Worm (Caenorhabditis elegans) whole organism, young adult: ENCODE measurements around the gene T11F8.12.

Source experiments
- B0336.3 ChIP-seq: fragments of 200-800 bp; sonication (Bioruptor generic); IDR thresholded peaks from 2 replicates; pipeline ENCODE4 v1.3.6; 2022; ENCODE audit warnings: missing genetic modification characterization, missing compliant biosample characterization
- C17E4.6 ChIP-seq: fragments of 200-800 bp; sonication (Bioruptor generic); IDR thresholded peaks from 2 replicates; pipeline ENCODE4 v1.3.6; 2022; ENCODE audit warnings: missing genetic modification reagents, missing genetic modification characterization, missing compliant biosample characterization
- F22D6.2 ChIP-seq: sonication (generic microtip); optimal IDR thresholded peaks from 2 replicates; lab custom pipeline; 2016; ENCODE audit warnings: mild to moderate bottlenecking, missing genetic modification characterization, missing compliant biosample characterization
- F33H1.4 ChIP-seq: fragments of 200-800 bp; sonication (Bioruptor generic); IDR thresholded peaks from 2 replicates; pipeline ENCODE4 v1.3.6; 2022; ENCODE audit warnings: missing genetic modification reagents, missing genetic modification characterization, missing compliant biosample characterization
- F49E8.2 ChIP-seq: sonication (generic microtip); optimal IDR thresholded peaks from 3 replicates; lab custom pipeline; 2017; ENCODE audit warnings: missing genetic modification characterization, mild to moderate bottlenecking, missing compliant biosample characterization, antibody characterized with exemption, moderate library complexity; ENCODE audit not compliant: insufficient read depth
- F52B5.7 ChIP-seq: sonication (generic microtip); optimal IDR thresholded peaks from 2 replicates; lab custom pipeline; 2016; ENCODE audit warnings: mild to moderate bottlenecking, missing genetic modification characterization, missing compliant biosample characterization
- F57C9.4 ChIP-seq: sonication (generic microtip); optimal IDR thresholded peaks from 2 replicates; lab custom pipeline; 2017; ENCODE audit warnings: mild to moderate bottlenecking, missing genetic modification characterization, missing compliant biosample characterization
- K11D2.4 ChIP-seq: fragments of 200-800 bp; sonication (Bioruptor generic); IDR thresholded peaks from 2 replicates; pipeline ENCODE4 v1.3.6; 2022; ENCODE audit warnings: missing genetic modification reagents, missing genetic modification characterization, missing compliant biosample characterization
- K12H6.12 ChIP-seq: fragments of 200-800 bp; sonication (Bioruptor generic); optimal IDR thresholded peaks from 2 replicates; lab custom pipeline; 2018; ENCODE audit warnings: mild to moderate bottlenecking, missing genetic modification characterization, missing compliant biosample characterization
- T07F8.4 ChIP-seq: sonication (generic microtip); optimal IDR thresholded peaks from 2 replicates; lab custom pipeline; 2016; ENCODE audit warnings: mild to moderate bottlenecking, missing genetic modification characterization, moderate library complexity, missing compliant biosample characterization
- Y53F4B.3 ChIP-seq: fragments of 200-800 bp; sonication (Bioruptor generic); IDR thresholded peaks from 2 replicates; pipeline ENCODE4 v1.3.6; 2022; ENCODE audit warnings: missing genetic modification reagents, missing genetic modification characterization, missing compliant biosample characterization
- Y67H2A.10 ChIP-seq: fragments of 200-800 bp; sonication (Bioruptor generic); conservative IDR thresholded peaks from 2 replicates; pipeline ENCODE4 v1.3.6; 2022; ENCODE audit warnings: missing genetic modification reagents, missing genetic modification characterization, missing compliant biosample characterization
- ceh-100 ChIP-seq: fragments of 200-800 bp; sonication (Bioruptor generic); IDR thresholded peaks from 2 replicates; pipeline ENCODE4 v1.3.6; 2022; ENCODE audit warnings: missing genetic modification reagents, missing genetic modification characterization, missing compliant biosample characterization
- die-1 ChIP-seq: sonication (generic microtip); optimal IDR thresholded peaks from 2 replicates; lab custom pipeline; 2016; ENCODE audit warnings: missing genotype, mild to moderate bottlenecking, missing genetic modification characterization, missing compliant biosample characterization
- dox-1 ChIP-seq: fragments of 200-800 bp; sonication (Bioruptor generic); IDR thresholded peaks from 2 replicates; pipeline ENCODE4 v1.3.6; 2022; ENCODE audit warnings: missing genetic modification reagents, missing genetic modification characterization, missing compliant biosample characterization
- dpff-1 ChIP-seq: sonication (generic microtip); optimal IDR thresholded peaks from 2 replicates; lab custom pipeline; 2017; ENCODE audit warnings: mild to moderate bottlenecking, missing genetic modification characterization, missing compliant biosample characterization
- dpl-1 ChIP-seq: fragments of 150-350 bp; optimal IDR thresholded peaks from 2 replicates; lab custom pipeline; 2014; ENCODE audit warnings: missing biosample characterization, missing genetic modification reagents, missing genetic modification characterization
- hlh-12 ChIP-seq: sonication (generic microtip); optimal IDR thresholded peaks from 2 replicates; lab custom pipeline; 2016; ENCODE audit warnings: missing genetic modification characterization, missing compliant biosample characterization
- hmg-1.2 ChIP-seq: fragments of 200-800 bp; sonication (Bioruptor generic); IDR thresholded peaks from 2 replicates; pipeline ENCODE4 v1.3.6; 2022; ENCODE audit warnings: missing genetic modification reagents, missing genetic modification characterization, missing compliant biosample characterization
- let-526 ChIP-seq: fragments of 200-800 bp; sonication (Bioruptor generic); IDR thresholded peaks from 2 replicates; pipeline ENCODE4 v1.3.6; 2022; ENCODE audit warnings: missing genetic modification reagents, missing genetic modification characterization, missing compliant biosample characterization
- lin-26 ChIP-seq: fragments of 200-800 bp; sonication (Bioruptor generic); IDR thresholded peaks from 2 replicates; pipeline ENCODE4 v1.3.6; 2022; ENCODE audit warnings: missing genetic modification reagents, missing genetic modification characterization, missing compliant biosample characterization
- lin-54 ChIP-seq: fragments of 200-800 bp; sonication (Bioruptor generic); optimal IDR thresholded peaks from 2 replicates; lab custom pipeline; 2018; ENCODE audit warnings: mild to moderate bottlenecking, missing genetic modification characterization, missing compliant biosample characterization
- lir-1 ChIP-seq: fragments of 200-800 bp; sonication (Bioruptor generic); conservative IDR thresholded peaks from 2 replicates; pipeline ENCODE4 v1.3.6; 2022; ENCODE audit warnings: missing genetic modification reagents, missing genetic modification characterization, missing compliant biosample characterization
- madf-8 ChIP-seq: fragments of 200-800 bp; sonication (Bioruptor generic); conservative IDR thresholded peaks from 2 replicates; pipeline ENCODE4 v1.3.6; 2022; ENCODE audit warnings: missing genetic modification reagents, missing genetic modification characterization, missing compliant biosample characterization
- mel-28 ChIP-seq: sonication (generic microtip); optimal IDR thresholded peaks from 2 replicates; lab custom pipeline; 2016; ENCODE audit warnings: borderline replicate concordance, mild to moderate bottlenecking, missing genetic modification characterization, missing compliant biosample characterization
- mes-4 ChIP-seq: sonication (generic microtip); optimal IDR thresholded peaks from 2 replicates; lab custom pipeline; 2016; ENCODE audit warnings: missing genotype, missing genetic modification characterization, missing compliant biosample characterization
- mxl-1 ChIP-seq: sonication (generic microtip); optimal IDR thresholded peaks from 2 replicates; lab custom pipeline; 2016; ENCODE audit warnings: missing genetic modification characterization, missing compliant biosample characterization
- nfya-2 ChIP-seq: fragments of 200-800 bp; sonication (Bioruptor generic); IDR thresholded peaks from 2 replicates; pipeline ENCODE4 v1.3.6; 2022; ENCODE audit warnings: missing genetic modification reagents, missing genetic modification characterization, missing compliant biosample characterization
- nfyb-1 ChIP-seq: fragments of 200-800 bp; sonication (Bioruptor generic); IDR thresholded peaks from 2 replicates; pipeline ENCODE4 v1.3.6; 2022; ENCODE audit warnings: missing genetic modification reagents, missing genetic modification characterization, missing compliant biosample characterization
- nhr-120 ChIP-seq: fragments of 200-800 bp; sonication (Bioruptor generic); IDR thresholded peaks from 2 replicates; pipeline ENCODE4 v1.3.6; 2022; ENCODE audit warnings: missing genetic modification characterization, missing compliant biosample characterization
- nhr-80 ChIP-seq: sonication (generic microtip); optimal IDR thresholded peaks from 2 replicates; lab custom pipeline; 2016; ENCODE audit warnings: missing genetic modification characterization, missing compliant biosample characterization
- nhr-90 ChIP-seq: sonication (generic microtip); optimal IDR thresholded peaks from 2 replicates; lab custom pipeline; 2016; ENCODE audit warnings: missing genotype, mild to moderate bottlenecking, missing genetic modification characterization, missing compliant biosample characterization
- pbrm-1 ChIP-seq: fragments of 200-800 bp; sonication (Bioruptor generic); IDR thresholded peaks from 2 replicates; pipeline ENCODE4 v1.3.6; 2022; ENCODE audit warnings: missing genetic modification reagents, missing genetic modification characterization, missing compliant biosample characterization
- pha-4 ChIP-seq: fragments of 150-350 bp; sonication (generic microtip); optimal IDR thresholded peaks from 2 replicates; lab custom pipeline; 2014; ENCODE audit warnings: missing biosample characterization, missing genetic modification reagents, missing genetic modification characterization
- rcor-1 ChIP-seq: fragments of 200-800 bp; sonication (Bioruptor generic); IDR thresholded peaks from 2 replicates; pipeline ENCODE4 v1.3.6; 2022; ENCODE audit warnings: missing genetic modification reagents, missing genetic modification characterization, missing compliant biosample characterization
- snpc-1.3 ChIP-seq: sonication (generic microtip); optimal IDR thresholded peaks from 2 replicates; lab custom pipeline; 2017; ENCODE audit warnings: missing genetic modification characterization, mild to moderate bottlenecking, missing compliant biosample characterization, antibody characterized with exemption, moderate library complexity, missing genotype, missing genetic modification reagents; ENCODE audit not compliant: insufficient read depth
- snpc-4 ChIP-seq, 5 experiments: fragments of 150-350 bp in 1 of 5; sonication (generic microtip) in 4 of 5; optimal IDR thresholded peaks; 2 replicates each; lab custom pipeline; 2014 to 2018; ENCODE audit warnings: missing genetic modification characterization in 5 of 5, missing biosample characterization in 3 of 5, antibody characterized with exemption in 2 of 5, mild to moderate bottlenecking in 2 of 5, missing compliant biosample characterization in 2 of 5, missing genotype in 2 of 5, moderate library complexity in 2 of 5, missing genetic modification reagents in 1 of 5
- xnd-1 ChIP-seq: sonication (generic microtip); optimal IDR thresholded peaks from 2 replicates; lab custom pipeline; 2016; ENCODE audit warnings: missing genotype, missing genetic modification reagents, missing genetic modification characterization, missing compliant biosample characterization

T11F8.12 gene

DNA sequence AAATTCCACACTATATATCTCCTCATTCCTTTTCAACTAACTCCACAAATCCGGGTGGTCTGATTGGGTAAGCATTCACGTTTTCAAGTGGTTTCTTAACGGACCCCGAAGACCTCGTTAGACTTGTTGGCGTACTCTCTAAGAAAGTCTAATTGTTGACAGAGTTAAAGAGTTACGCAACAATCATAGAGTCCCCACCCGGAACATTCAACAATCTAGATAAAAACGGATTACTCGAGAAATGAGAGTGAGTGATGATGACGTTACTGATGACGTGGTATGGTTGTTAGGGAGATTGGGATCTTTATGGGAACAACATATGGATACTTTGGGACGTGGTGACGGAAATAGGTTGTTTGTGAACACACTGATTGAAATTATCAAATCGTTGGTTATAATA lies 20.5 kb upstream of the T11F8.12 start:
- TF ChIP-seq F22D6.2 (tag; lab: Kevin White, UChicago) (no peak), snpc-1.3 (tag; lab: Kevin White, UChicago) (no peak), dpl-1 (GFP tag; lab: Kevin White, UChicago) (no peak), F33H1.4 (GFP tag; lab: Robert Waterston, UW) (no peak), nfya-2 (GFP tag; lab: Robert Waterston, UW) (no peak), F57C9.4 (tag; lab: Kevin White, UChicago) (no peak), xnd-1 (tag; lab: Kevin White, UChicago) (no peak), lin-54 (GFP tag; lab: Kevin White, UChicago) (no peak)

DNA sequence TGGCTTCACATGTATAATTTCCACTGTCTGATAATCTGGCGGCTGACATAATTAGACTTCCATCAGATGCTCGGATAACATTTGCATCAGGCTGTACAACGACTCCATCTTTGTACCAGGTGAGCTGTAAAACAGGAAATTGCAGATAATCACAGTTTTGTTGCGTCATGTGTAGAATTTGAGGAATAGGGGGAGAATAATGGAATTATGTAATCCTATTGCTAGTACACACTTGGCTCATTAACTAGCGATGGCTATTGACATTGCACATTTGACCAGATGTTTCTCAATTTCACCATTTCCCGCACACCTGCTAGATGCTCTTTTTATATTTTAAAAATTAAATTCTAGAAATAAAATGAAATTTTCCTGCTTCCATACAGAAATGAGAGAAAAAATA lies 19.3 kb upstream of the T11F8.12 start:
- TF ChIP-seq mes-4 (tag; lab: Kevin White, UChicago) (no peak), pbrm-1 (GFP tag; lab: Robert Waterston, UW) (no peak), T07F8.4 (tag; lab: Kevin White, UChicago) (no peak), nhr-90 (tag; lab: Kevin White, UChicago) (no peak), ceh-100 (no peak), pha-4 (tag; lab: Kevin White, UChicago) (no peak), dox-1 (GFP tag; lab: Robert Waterston, UW) (no peak), rcor-1 (GFP tag; lab: Robert Waterston, UW) (no peak), mxl-1 (no peak), nfyb-1 (GFP tag; lab: Robert Waterston, UW) (no peak)

DNA sequence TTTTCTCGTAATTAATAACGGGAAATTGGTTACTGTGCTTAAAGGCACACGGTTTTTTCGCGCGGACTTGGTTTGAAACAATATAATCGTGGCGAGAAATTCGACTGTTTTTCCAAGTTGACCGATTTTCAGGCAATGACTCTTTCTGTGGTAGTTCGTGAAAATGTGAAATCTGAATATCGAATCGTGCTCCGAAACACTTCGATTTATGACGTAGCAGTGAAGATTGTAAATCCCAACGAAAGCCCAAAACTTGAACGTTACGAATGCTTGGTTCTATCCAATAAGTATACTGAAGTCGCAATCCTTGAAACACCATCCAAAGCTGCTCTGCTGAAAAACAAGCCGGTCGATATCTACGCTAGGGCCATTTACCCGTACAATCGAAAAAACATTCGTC lies 12.0 kb upstream of the T11F8.12 start:
- TF ChIP-seq B0336.3 (no peak), dpff-1 (tag; lab: Kevin White, UChicago) (no peak), pha-4 (tag; lab: Kevin White, UChicago) (no peak), F49E8.2 (tag; lab: Kevin White, UChicago) (no peak), mel-28 (tag; lab: Kevin White, UChicago) (no peak), die-1 (tag; lab: Kevin White, UChicago) (no peak)

DNA sequence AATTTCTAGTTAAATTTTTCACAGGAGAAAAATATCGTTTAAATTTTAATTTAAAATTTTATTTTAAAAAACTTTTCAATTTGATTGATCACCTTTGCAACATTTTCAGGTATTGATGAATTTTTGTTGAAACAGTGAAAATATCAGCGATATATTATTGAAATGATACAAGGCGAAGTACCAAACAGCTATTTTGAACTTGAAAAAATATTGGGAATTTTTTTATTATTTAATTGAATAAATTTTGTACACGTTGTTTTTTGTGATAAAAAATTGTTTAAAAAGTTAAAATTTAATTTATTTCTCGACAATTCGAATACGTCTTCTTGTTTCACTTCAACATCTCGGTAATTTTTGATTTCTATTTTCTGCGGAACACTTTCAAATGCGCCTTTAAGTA lies 11.6 kb upstream of the T11F8.12 start, which contains the start of gene B0273.1:
B0273.1 (plus strand) TSS at position 301 of the 400 bp plus-strand sequence.
- TF ChIP-seq pbrm-1 (GFP tag; lab: Robert Waterston, UW) (no peak), mel-28 (tag; lab: Kevin White, UChicago) (no peak)

DNA sequence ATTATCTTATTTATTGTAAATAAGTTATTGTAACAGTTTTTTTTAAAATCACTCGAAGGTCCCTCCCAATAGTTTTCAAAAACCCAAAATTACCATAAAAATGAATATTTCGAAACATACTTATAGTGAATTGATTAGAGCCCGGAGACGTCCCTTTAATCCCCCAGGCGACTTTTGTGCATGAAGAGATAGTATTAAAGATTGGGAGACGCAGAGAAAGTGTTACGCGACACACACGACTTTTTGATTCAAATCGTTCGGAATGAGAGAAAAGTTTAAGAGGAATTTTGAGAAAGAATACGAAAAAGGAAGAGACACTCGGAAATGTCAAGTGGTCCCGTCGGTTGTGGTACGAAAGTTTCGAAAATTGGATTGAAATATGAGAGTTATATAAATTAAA lies 11.0 kb upstream of the T11F8.12 start:
- TF ChIP-seq C17E4.6 (GFP tag; lab: Robert Waterston, UW) (no peak), hlh-12 (tag; lab: Kevin White, UChicago) (no peak), hmg-1.2 (peak; percentile 61)

DNA sequence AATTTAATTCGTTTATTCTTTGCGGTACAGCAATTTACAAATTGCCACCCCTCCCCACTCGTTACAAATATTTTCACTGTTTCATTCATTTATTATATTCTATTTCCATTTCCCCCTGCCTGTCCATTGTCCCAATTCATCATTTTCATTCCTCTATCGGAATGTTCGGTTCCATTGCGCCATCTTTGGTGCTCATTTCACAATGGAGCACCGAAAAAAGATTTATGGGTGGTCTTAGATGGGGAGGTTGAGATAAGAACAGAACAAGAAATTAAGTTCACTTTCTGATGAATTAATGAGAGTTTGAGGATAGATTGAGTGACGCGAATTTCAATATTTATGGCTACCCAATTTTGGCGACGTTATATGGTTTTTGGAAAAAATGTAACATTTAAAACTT lies 10.1 kb upstream of the T11F8.12 start:
- no peak for TF ChIP-seq K12H6.12 (tag; lab: Kevin White, UChicago)
- no peak for TF ChIP-seq F52B5.7 (tag; lab: Kevin White, UChicago)
- no peak for TF ChIP-seq lir-1 (GFP tag; lab: Robert Waterston, UW)
- no peak for TF ChIP-seq C17E4.6 (GFP tag; lab: Robert Waterston, UW)
- no peak for TF ChIP-seq K11D2.4 (GFP tag; lab: Robert Waterston, UW)
- no peak for TF ChIP-seq let-526 (GFP tag; lab: Robert Waterston, UW)
- TF ChIP-seq snpc-4 (GFP tag; optimal IDR thresholded peaks at IDR 0.05; lab: Kevin White, UChicago), result no peak
- no peak for TF ChIP-seq snpc-4 (tag; optimal IDR thresholded peaks at IDR 0.05; lab: Kevin White, UChicago)
- TF ChIP-seq lin-26 (GFP tag; lab: Robert Waterston, UW), result no peak
- TF ChIP-seq Y53F4B.3 (GFP tag; lab: Robert Waterston, UW), result no peak
- no peak for TF ChIP-seq Y67H2A.10 (GFP tag; lab: Robert Waterston, UW)
- no peak for TF ChIP-seq F57C9.4 (tag; lab: Kevin White, UChicago)
- TF ChIP-seq pbrm-1 (GFP tag; lab: Robert Waterston, UW), result no peak
- no peak for TF ChIP-seq nhr-80
- TF ChIP-seq T07F8.4 (tag; lab: Kevin White, UChicago), result no peak
- TF ChIP-seq mes-4 (tag; lab: Kevin White, UChicago), result no peak
- no peak for TF ChIP-seq nhr-120 (GFP tag; lab: Robert Waterston, UW)
- no peak for TF ChIP-seq madf-8 (GFP tag; lab: Robert Waterston, UW)
- TF ChIP-seq, all 124 proteins: peak for 0
